Fruit fly (Drosophila melanogaster) whole organism, embryonic: ENCODE data around the gene Sk1.

Source experiments
- Aef1 ChIP-seq: fragments of 200-800 bp; sonication (Bioruptor generic); IDR thresholded peaks from 3 replicates; pipeline ENCODE4 v1.3.6; 2022; ENCODE audit warnings: missing biosample characterization, missing genetic modification characterization
- Asciz ChIP-seq: fragments of 200-800 bp; sonication (Bioruptor generic); optimal IDR thresholded peaks from 2 replicates; lab custom pipeline; 2017; ENCODE audit warnings: missing biosample characterization, mild to moderate bottlenecking, missing genetic modification characterization, missing genetic modification reagents
- CG12744 ChIP-seq: fragments of 200-800 bp; sonication (Bioruptor generic); optimal IDR thresholded peaks from 2 replicates; lab custom pipeline; 2016; ENCODE audit warnings: missing biosample characterization, missing genetic modification characterization
- CG13624 ChIP-seq: fragments of 200-800 bp; sonication (Bioruptor generic); optimal IDR thresholded peaks from 2 replicates; lab custom pipeline; 2016; ENCODE audit warnings: missing biosample characterization, missing genetic modification characterization
- CG13894 ChIP-seq: fragments of 200-800 bp; sonication (Bioruptor generic); optimal IDR thresholded peaks from 3 replicates; lab custom pipeline; 2018; ENCODE audit warnings: missing biosample characterization, mild to moderate bottlenecking, missing genetic modification characterization, moderate library complexity
- CG14667 ChIP-seq: fragments of 200-800 bp; sonication (Bioruptor generic); IDR thresholded peaks from 2 replicates; pipeline ENCODE4 v1.3.6; 2022; ENCODE audit warnings: missing biosample characterization, missing genetic modification characterization
- CG16815 ChIP-seq: fragments of 200-800 bp; sonication (Bioruptor generic); optimal IDR thresholded peaks from 3 replicates; lab custom pipeline; 2017; ENCODE audit warnings: missing biosample characterization, mild to moderate bottlenecking, missing genetic modification characterization
- CG17385 ChIP-seq: fragments of 200-800 bp; sonication (Bioruptor generic); optimal IDR thresholded peaks from 3 replicates; lab custom pipeline; 2018; ENCODE audit warnings: missing biosample characterization, mild to moderate bottlenecking, missing genetic modification characterization
- CG17568 ChIP-seq: fragments of 200-800 bp; sonication (Bioruptor generic); optimal IDR thresholded peaks from 2 replicates; lab custom pipeline; 2018; ENCODE audit warnings: missing biosample characterization, mild to moderate bottlenecking, missing genetic modification characterization, moderate library complexity
- CG18764 ChIP-seq: fragments of 200-800 bp; sonication (Bioruptor generic); optimal IDR thresholded peaks from 3 replicates; lab custom pipeline; 2016; ENCODE audit warnings: missing biosample characterization, missing genetic modification characterization
- CG31224 ChIP-seq: fragments of 200-800 bp; sonication (Bioruptor generic); IDR thresholded peaks from 2 replicates; pipeline ENCODE4 v1.3.6; 2022; ENCODE audit warnings: missing biosample characterization, missing genetic modification characterization
- CG32772 ChIP-seq: fragments of 200-800 bp; sonication (Bioruptor generic); IDR thresholded peaks from 2 replicates; pipeline ENCODE4 v1.3.6; 2022; ENCODE audit warnings: missing biosample characterization, missing genetic modification characterization
- CG33557 ChIP-seq: fragments of 200-800 bp; sonication (Bioruptor generic); optimal IDR thresholded peaks from 2 replicates; lab custom pipeline; 2019; ENCODE audit warnings: missing biosample characterization, mild to moderate bottlenecking, missing genetic modification characterization, moderate library complexity
- CG42726 ChIP-seq: fragments of 200-800 bp; sonication (Bioruptor generic); IDR thresholded peaks from 2 replicates; pipeline ENCODE4 v1.3.6; 2022; ENCODE audit warnings: missing biosample characterization, missing genetic modification characterization; ENCODE audit not compliant: partially characterized antibody
- CG4617 ChIP-seq: fragments of 200-800 bp; sonication (Bioruptor generic); optimal IDR thresholded peaks from 3 replicates; lab custom pipeline; 2016; ENCODE audit warnings: missing biosample characterization, missing genetic modification characterization, borderline replicate concordance
- CG4820 ChIP-seq: fragments of 200-800 bp; sonication (Bioruptor generic); optimal IDR thresholded peaks from 3 replicates; lab custom pipeline; 2016; ENCODE audit warnings: missing biosample characterization, missing genetic modification characterization
- CG5953 ChIP-seq: fragments of 200-800 bp; sonication (Bioruptor generic); IDR thresholded peaks from 2 replicates; pipeline ENCODE4 v1.3.6; 2022; ENCODE audit warnings: missing biosample characterization, missing genetic modification characterization
- CG6689 ChIP-seq: fragments of 200-800 bp; sonication (Bioruptor generic); IDR thresholded peaks from 2 replicates; pipeline ENCODE4 v1.3.6; 2022; ENCODE audit warnings: missing biosample characterization, missing genetic modification characterization
- CG7928 ChIP-seq: fragments of 200-800 bp; sonication (Bioruptor generic); optimal IDR thresholded peaks from 2 replicates; lab custom pipeline; 2017; ENCODE audit warnings: missing biosample characterization, mild to moderate bottlenecking, missing genetic modification characterization
- CG8765 ChIP-seq: fragments of 200-800 bp; sonication (Bioruptor generic); IDR thresholded peaks from 2 replicates; pipeline ENCODE4 v1.3.6; 2022; ENCODE audit warnings: missing biosample characterization, missing genetic modification characterization
- CkIIα-i1 ChIP-seq: fragments of 200-800 bp; sonication (Bioruptor generic); IDR thresholded peaks from 2 replicates; pipeline ENCODE4 v1.3.6; 2022; ENCODE audit warnings: missing biosample characterization, missing genetic modification characterization
- Dref ChIP-seq: fragments of 200-800 bp; sonication (Bioruptor generic); IDR thresholded peaks from 2 replicates; pipeline ENCODE4 v1.3.6; 2022; ENCODE audit warnings: missing biosample characterization, missing genetic modification characterization
- H15 ChIP-seq: fragments of 200-800 bp; sonication (Bioruptor generic); IDR thresholded peaks from 3 replicates; pipeline ENCODE4 v1.3.6; 2022; ENCODE audit warnings: missing biosample characterization, missing genetic modification characterization
- HLHmδ ChIP-seq: fragments of 200-800 bp; sonication (Bioruptor generic); optimal IDR thresholded peaks from 2 replicates; lab custom pipeline; 2018; ENCODE audit warnings: missing biosample characterization, mild to moderate bottlenecking, missing genetic modification characterization, moderate library complexity
- Hr3 ChIP-seq: fragments of 200-800 bp; sonication (Bioruptor generic); optimal IDR thresholded peaks from 3 replicates; lab custom pipeline; 2016; ENCODE audit warnings: missing biosample characterization, missing genetic modification characterization
- Hsf ChIP-seq: fragments of 200-800 bp; sonication (Bioruptor generic); optimal IDR thresholded peaks from 3 replicates; lab custom pipeline; 2016; ENCODE audit warnings: missing biosample characterization, missing genetic modification characterization
- NFAT ChIP-seq: fragments of 200-800 bp; sonication (Bioruptor generic); IDR thresholded peaks from 2 replicates; pipeline ENCODE4 v1.3.6; 2022; ENCODE audit warnings: missing biosample characterization, missing genetic modification characterization
- Nf-YC ChIP-seq: fragments of 200-800 bp; optimal IDR thresholded peaks from 3 replicates; lab custom pipeline; 2019; ENCODE audit warnings: missing biosample characterization, mild to moderate bottlenecking, missing genetic modification characterization, moderate library complexity
- Ravus ChIP-seq: fragments of 200-800 bp; sonication (Bioruptor generic); IDR thresholded peaks from 2 replicates; pipeline ENCODE4 v1.3.6; 2022; ENCODE audit warnings: missing biosample characterization, missing genetic modification characterization
- Rx ChIP-seq: fragments of 200-800 bp; sonication (Bioruptor generic); IDR thresholded peaks from 2 replicates; pipeline ENCODE4 v1.3.6; 2022; ENCODE audit warnings: missing biosample characterization, missing genetic modification characterization
- ase ChIP-seq: fragments of 200-800 bp; sonication (Bioruptor generic); IDR thresholded peaks from 3 replicates; pipeline ENCODE4 v1.3.6; 2022; ENCODE audit warnings: missing biosample characterization, missing genetic modification characterization
- bbx ChIP-seq: fragments of 200-800 bp; sonication (Bioruptor generic); IDR thresholded peaks from 2 replicates; pipeline ENCODE4 v1.3.6; 2022; ENCODE audit warnings: missing biosample characterization, missing genetic modification characterization; ENCODE audit not compliant: partially characterized antibody
- chif ChIP-seq, 2 experiments: fragments of 200-800 bp; sonication (Bioruptor generic); optimal IDR thresholded peaks; 3 replicates each; lab custom pipeline; 2016; ENCODE audit warnings: missing biosample characterization in 2 of 2, missing genetic modification characterization in 2 of 2
- dmrt11E ChIP-seq: fragments of 200-800 bp; sonication (Bioruptor generic); optimal IDR thresholded peaks from 3 replicates; lab custom pipeline; 2018; ENCODE audit warnings: missing biosample characterization, mild to moderate bottlenecking, missing genetic modification characterization, moderate library complexity
- esg ChIP-seq: fragments of 200-800 bp; sonication (Bioruptor generic); conservative IDR thresholded peaks from 2 replicates; pipeline ENCODE4 v1.3.6; 2022; ENCODE audit warnings: missing biosample characterization, missing genetic modification characterization
- gce ChIP-seq: fragments of 200-800 bp; sonication (Bioruptor generic); IDR thresholded peaks from 3 replicates; pipeline ENCODE4 v1.3.6; 2022; ENCODE audit warnings: missing biosample characterization, missing genetic modification characterization
- gcm2 ChIP-seq: fragments of 200-800 bp; sonication (Bioruptor generic); optimal IDR thresholded peaks from 2 replicates; lab custom pipeline; 2016; ENCODE audit warnings: missing biosample characterization, missing genetic modification characterization
- gt ChIP-seq: fragments of 200-800 bp; sonication (Bioruptor generic); IDR thresholded peaks from 2 replicates; pipeline ENCODE4 v1.3.6; 2022; ENCODE audit warnings: missing biosample characterization, missing genetic modification characterization
- inv ChIP-seq: fragments of 200-800 bp; sonication (Bioruptor generic); IDR thresholded peaks from 2 replicates; pipeline ENCODE4 v1.3.6; 2022; ENCODE audit warnings: missing biosample characterization, missing genetic modification characterization; ENCODE audit not compliant: partially characterized antibody
- lbe ChIP-seq: fragments of 200-800 bp; sonication (Bioruptor generic); optimal IDR thresholded peaks from 2 replicates; lab custom pipeline; 2016; ENCODE audit warnings: missing biosample characterization, mild to moderate bottlenecking, missing genetic modification characterization
- lov ChIP-seq, 2 experiments: fragments of 200-800 bp in 1 of 2; fragments of >200 bp in 1 of 2; sonication (Bioruptor generic) in 1 of 2; IDR thresholded peaks in 1 of 2; optimal IDR thresholded peaks in 1 of 2; 2 replicates in 1 of 2; 3 replicates in 1 of 2; pipeline versions ENCODE4 v1.3.6 to Lab custom; 2017 to 2022; ENCODE audit warnings: missing biosample characterization in 1 of 2, missing genetic modification characterization in 1 of 2
- mam ChIP-seq: fragments of 200-800 bp; sonication (Bioruptor generic); optimal IDR thresholded peaks from 3 replicates; lab custom pipeline; 2016; ENCODE audit warnings: missing biosample characterization, missing genetic modification characterization
- peb ChIP-seq: fragments of 200-800 bp; sonication (Bioruptor generic); IDR thresholded peaks from 2 replicates; pipeline ENCODE4 v1.3.6; 2022; ENCODE audit warnings: missing biosample characterization, missing genetic modification characterization
- pnt ChIP-seq: fragments of 200-800 bp; sonication (Bioruptor generic); optimal IDR thresholded peaks from 3 replicates; lab custom pipeline; 2016; ENCODE audit warnings: missing biosample characterization, missing genetic modification characterization
- ssp ChIP-seq: fragments of 200-800 bp; sonication (Bioruptor generic); IDR thresholded peaks from 2 replicates; pipeline ENCODE4 v1.3.6; 2022; ENCODE audit warnings: missing biosample characterization, missing genetic modification characterization
- sug ChIP-seq: fragments of 200-800 bp; optimal IDR thresholded peaks from 2 replicates; lab custom pipeline; 2019; ENCODE audit warnings: missing biosample characterization, mild to moderate bottlenecking, missing genetic modification characterization, moderate library complexity
- tio ChIP-seq: fragments of 200-800 bp; sonication (Bioruptor generic); optimal IDR thresholded peaks from 2 replicates; lab custom pipeline; 2017; ENCODE audit warnings: missing biosample characterization, missing genetic modification characterization, inconsistent platforms
- trem ChIP-seq: fragments of 200-800 bp; optimal IDR thresholded peaks from 3 replicates; lab custom pipeline; 2019; ENCODE audit warnings: missing biosample characterization, mild to moderate bottlenecking, missing genetic modification characterization, moderate library complexity
- wor ChIP-seq: fragments of 200-800 bp; sonication (Bioruptor generic); IDR thresholded peaks from 2 replicates; pipeline ENCODE4 v1.3.6; 2022; ENCODE audit warnings: missing biosample characterization, missing genetic modification characterization
- yki ChIP-seq: fragments of >200 bp; optimal IDR thresholded peaks from 3 replicates; lab custom pipeline; 2018
- z ChIP-seq: fragments of 200-800 bp; sonication (Bioruptor generic); IDR thresholded peaks from 3 replicates; pipeline ENCODE4 v1.3.6; 2022; ENCODE audit warnings: missing biosample characterization, missing genetic modification characterization

Gene Sk1

dm6 chrX:11423277-11423717 is 19.0 kb upstream of the Sk1 start (continued):
- peak; percentile 83 to 91 for TF ChIP-seq chif (GFP tag; optimal IDR thresholded peaks at IDR 0.05; lab: Kevin White, UChicago)
- TF ChIP-seq CG13624 (GFP tag; lab: Kevin White, UChicago): peak; percentile 93
- TF ChIP-seq CG6689: peak; percentile 87
- TF ChIP-seq trem (tag; lab: Kevin White, UChicago): peak; percentile 53
- peak; percentile 90 for TF ChIP-seq lbe (GFP tag; lab: Kevin White, UChicago)
- TF ChIP-seq sug: peak; percentile 63
- peak; percentile 82 for TF ChIP-seq Asciz (GFP tag; lab: Kevin White, UChicago)
- no peak for TF ChIP-seq CG33557
- peak; percentile 84 for TF ChIP-seq Aef1
- TF ChIP-seq CG17568 (GFP tag; lab: Kevin White, UChicago): peak; percentile 81
- peak; percentile 75 for TF ChIP-seq Rx (GFP tag; lab: Robert Waterston, UW)
- peak; percentile 73 for TF ChIP-seq CG18764 (GFP tag; lab: Kevin White, UChicago)
- TF ChIP-seq mam (GFP tag; lab: Kevin White, UChicago): peak; percentile 94
- peak; percentile 88; the same call in 1 of the 2 replicates for TF ChIP-seq CG8765 (GFP tag; lab: Robert Waterston, UW)
- TF ChIP-seq Hsf (GFP tag; lab: Kevin White, UChicago): peak; percentile 93
- TF ChIP-seq Nf-YC (tag; lab: Kevin White, UChicago): peak; percentile 70
- peak; percentile 75; the same call in 1 of the 3 replicates for TF ChIP-seq gce (GFP tag; lab: Robert Waterston, UW)
- peak; percentile 87 for TF ChIP-seq CG17385 (GFP tag; lab: Kevin White, UChicago)
- TF ChIP-seq CG5953 (GFP tag; lab: Robert Waterston, UW): peak; percentile 60; the same call in 1 of the 2 replicates
- TF ChIP-seq inv (GFP tag; lab: Robert Waterston, UW): no peak
- TF ChIP-seq esg (GFP tag; lab: Robert Waterston, UW): peak; percentile 87
- TF ChIP-seq wor: peak; percentile 75; the same call in 1 of the 2 replicates
- TF ChIP-seq NFAT: peak; percentile 82
- TF ChIP-seq gcm2: peak; percentile 94
- no peak for TF ChIP-seq bbx (GFP tag; lab: Robert Waterston, UW)
- peak; percentile 56 for TF ChIP-seq dmrt11E (tag; lab: Kevin White, UChicago)
- 0 out of 3 replicates have a peak, but pooled peaks have one; percentile 20 for TF ChIP-seq z
- TF ChIP-seq CG32772: peak; percentile 85
- peak; percentile 64 for TF ChIP-seq CG16815 (GFP tag; lab: Kevin White, UChicago)
- TF ChIP-seq yki (lab: Kevin White, UChicago): no peak
- TF ChIP-seq CkIIα-i1 (GFP tag; lab: Robert Waterston, UW): peak; percentile 40; the same call in 1 of the 2 replicates
- TF ChIP-seq CG7928 (GFP tag; lab: Kevin White, UChicago): peak; percentile 65
- TF ChIP-seq gt (GFP tag; lab: Robert Waterston, UW): no peak
- peak; percentile 53; the same call in 1 of the 2 replicates for TF ChIP-seq peb (GFP tag; lab: Robert Waterston, UW)
- no peak for TF ChIP-seq HLHmδ
- TF ChIP-seq tio (GFP tag; lab: Kevin White, UChicago): peak; percentile 89
- peak; percentile 62 for TF ChIP-seq CG13894
- no peak for TF ChIP-seq Dref (GFP tag; lab: Robert Waterston, UW)
- no peak for TF ChIP-seq CG42726
- TF ChIP-seq lov (optimal IDR thresholded peaks at IDR 0.05; lab: Kevin White, UChicago): no peak
- peak; percentile 82; the same call in 2 of the 3 replicates for TF ChIP-seq lov (GFP tag; IDR thresholded peaks at IDR 0.05; lab: Robert Waterston, UW)
- TF ChIP-seq CG4617 (GFP tag; lab: Kevin White, UChicago): peak; percentile 57
- peak; percentile 82; the same call in 2 of the 3 replicates for TF ChIP-seq ase (GFP tag; lab: Robert Waterston, UW)
- TF ChIP-seq Ravus: peak; percentile 62
- TF ChIP-seq pnt (GFP tag; lab: Kevin White, UChicago): peak; percentile 78
- TF ChIP-seq H15: peak; percentile 87
- TF ChIP-seq CG14667 (GFP tag; lab: Robert Waterston, UW): peak; percentile 75; the same call in 1 of the 2 replicates
- TF ChIP-seq Hr3 (GFP tag; lab: Kevin White, UChicago): peak; percentile 82
- TF ChIP-seq CG12744 (GFP tag; lab: Kevin White, UChicago): peak; percentile 88
- peak; percentile 87 for TF ChIP-seq CG4820 (GFP tag; lab: Kevin White, UChicago)
- peak; percentile 78 for TF ChIP-seq CG31224 (GFP tag; lab: Robert Waterston, UW)
- peak; percentile 71 for TF ChIP-seq ssp (GFP tag; lab: Robert Waterston, UW)
